Worm (Caenorhabditis elegans): Measurements from ENCODE around the gene mrps-18C.
A peak's percentile ranks its signal among the peaks of the same experiment; 100 is the strongest.

ce11 chrIII:4962886-4963285 is 27.5 kb downstream of the mrps-18C start, which contains the start of gene C27F2.9:
- TF ChIP-seq jun-1 (tag; optimal IDR thresholded peaks at IDR 0.05) (peak; percentile 60), zag-1 (tag; optimal IDR thresholded peaks at IDR 0.05) (no peak), nfya-1 (tag; optimal IDR thresholded peaks at IDR 0.05; ENCODE audit: insufficient read depth) (peak; percentile 92)
